Fruit fly (Drosophila melanogaster) whole organism, embryonic: ENCODE data around the gene CG32079.
A peak's percentile ranks its signal among the peaks of the same experiment; 100 is the strongest.

Source experiments
- B-H1 ChIP-seq: fragments of 200-800 bp; sonication (Bioruptor generic); IDR thresholded peaks from 3 replicates; pipeline ENCODE4 v1.3.6; 2022; ENCODE audit warnings: missing biosample characterization, missing genetic modification characterization
- CG11456 ChIP-seq: fragments of 200-800 bp; sonication (Bioruptor generic); IDR thresholded peaks from 3 replicates; pipeline ENCODE4 v1.3.6; 2022; ENCODE audit warnings: missing biosample characterization, missing genetic modification characterization
- CG11560 ChIP-seq: fragments of 200-800 bp; sonication (Bioruptor generic); IDR thresholded peaks from 3 replicates; pipeline ENCODE4 v1.3.6; 2022; ENCODE audit warnings: missing biosample characterization, missing genetic modification characterization
- CG12155 ChIP-seq: fragments of 200-800 bp; sonication (Bioruptor generic); optimal IDR thresholded peaks from 3 replicates; lab custom pipeline; 2016; ENCODE audit warnings: missing biosample characterization, missing genetic modification characterization
- CG13287 ChIP-seq: fragments of 200-800 bp; sonication (Bioruptor generic); IDR thresholded peaks from 2 replicates; pipeline ENCODE4 v1.3.6; 2022; ENCODE audit warnings: missing biosample characterization, missing genetic modification characterization; ENCODE audit not compliant: partially characterized antibody
- CG15479 ChIP-seq: fragments of 200-800 bp; sonication (Bioruptor generic); optimal IDR thresholded peaks from 3 replicates; lab custom pipeline; 2019; ENCODE audit warnings: missing biosample characterization, mild to moderate bottlenecking, missing genetic modification characterization, moderate library complexity
- CG15601 ChIP-seq: fragments of 200-800 bp; sonication (Bioruptor generic); optimal IDR thresholded peaks from 3 replicates; lab custom pipeline; 2019; ENCODE audit warnings: missing biosample characterization, mild to moderate bottlenecking, missing genetic modification characterization, moderate library complexity
- CG17568 ChIP-seq: fragments of 200-800 bp; sonication (Bioruptor generic); optimal IDR thresholded peaks from 2 replicates; lab custom pipeline; 2018; ENCODE audit warnings: missing biosample characterization, mild to moderate bottlenecking, missing genetic modification characterization, moderate library complexity
- CG2712 ChIP-seq: fragments of 200-800 bp; optimal IDR thresholded peaks from 3 replicates; lab custom pipeline; 2019; ENCODE audit warnings: missing biosample characterization, mild to moderate bottlenecking, missing genetic modification characterization, moderate library complexity
- CG34376 ChIP-seq: fragments of 200-800 bp; sonication (Bioruptor generic); optimal IDR thresholded peaks from 2 replicates; lab custom pipeline; 2018; ENCODE audit warnings: missing biosample characterization, mild to moderate bottlenecking, missing genetic modification characterization
- CG6683 ChIP-seq: fragments of 200-800 bp; sonication (Bioruptor generic); optimal IDR thresholded peaks from 2 replicates; lab custom pipeline; 2017; ENCODE audit warnings: missing biosample characterization, mild to moderate bottlenecking, missing genetic modification characterization, missing genetic modification reagents
- CG7271 ChIP-seq: fragments of 200-800 bp; sonication (Bioruptor generic); optimal IDR thresholded peaks from 2 replicates; lab custom pipeline; 2018; ENCODE audit warnings: missing biosample characterization, mild to moderate bottlenecking, missing genetic modification characterization, moderate library complexity
- CG7963 ChIP-seq: fragments of 200-800 bp; sonication (Bioruptor generic); IDR thresholded peaks from 3 replicates; pipeline ENCODE4 v1.3.6; 2022; ENCODE audit warnings: missing biosample characterization, missing genetic modification characterization; ENCODE audit not compliant: partially characterized antibody
- CG8359 ChIP-seq: fragments of 200-800 bp; sonication (Bioruptor generic); optimal IDR thresholded peaks from 2 replicates; lab custom pipeline; 2017; ENCODE audit warnings: missing biosample characterization, mild to moderate bottlenecking, missing genetic modification characterization, borderline replicate concordance
- CG8388 ChIP-seq: fragments of 200-800 bp; sonication (Bioruptor generic); optimal IDR thresholded peaks from 2 replicates; lab custom pipeline; 2019; ENCODE audit warnings: missing biosample characterization, mild to moderate bottlenecking, missing genetic modification characterization, moderate library complexity
- CG8924 ChIP-seq: fragments of 200-800 bp; optimal IDR thresholded peaks from 3 replicates; lab custom pipeline; 2019; ENCODE audit warnings: missing biosample characterization, mild to moderate bottlenecking, missing genetic modification characterization, moderate library complexity
- CG9215 ChIP-seq: fragments of 200-800 bp; sonication (Bioruptor generic); IDR thresholded peaks from 2 replicates; pipeline ENCODE4 v1.3.6; 2022; ENCODE audit warnings: missing biosample characterization, missing genetic modification characterization
- CrebB ChIP-seq: fragments of 200-800 bp; sonication (Bioruptor generic); optimal IDR thresholded peaks from 3 replicates; lab custom pipeline; 2018; ENCODE audit warnings: missing biosample characterization, mild to moderate bottlenecking, missing genetic modification characterization
- Dip2 ChIP-seq: fragments of 200-800 bp; sonication (Bioruptor generic); IDR thresholded peaks from 2 replicates; pipeline ENCODE4 v1.3.6; 2022; ENCODE audit warnings: missing biosample characterization, missing genetic modification characterization
- HLH4C ChIP-seq: fragments of 200-800 bp; sonication (Bioruptor generic); IDR thresholded peaks from 3 replicates; pipeline ENCODE4 v1.3.6; 2022; ENCODE audit warnings: missing biosample characterization, missing genetic modification characterization; ENCODE audit not compliant: partially characterized antibody
- Hey ChIP-seq: fragments of 200-800 bp; sonication (Bioruptor generic); optimal IDR thresholded peaks from 3 replicates; lab custom pipeline; 2018; ENCODE audit warnings: missing biosample characterization, mild to moderate bottlenecking, missing genetic modification characterization
- Meics ChIP-seq: fragments of 200-800 bp; sonication (Bioruptor generic); optimal IDR thresholded peaks from 2 replicates; lab custom pipeline; 2017; ENCODE audit warnings: missing biosample characterization, mild to moderate bottlenecking, missing genetic modification characterization
- Nf-YB ChIP-seq: fragments of 200-800 bp; sonication (Bioruptor generic); optimal IDR thresholded peaks from 3 replicates; lab custom pipeline; 2019; ENCODE audit warnings: missing biosample characterization, mild to moderate bottlenecking, missing genetic modification characterization, moderate library complexity
- Nf-YC ChIP-seq: fragments of 200-800 bp; optimal IDR thresholded peaks from 3 replicates; lab custom pipeline; 2019; ENCODE audit warnings: missing biosample characterization, mild to moderate bottlenecking, missing genetic modification characterization, moderate library complexity
- Pdp1 ChIP-seq, 2 experiments: fragments of 200-800 bp; sonication (Bioruptor generic); optimal IDR thresholded peaks; 3 replicates each; lab custom pipeline; 2016; ENCODE audit warnings: missing biosample characterization in 2 of 2, missing genetic modification characterization in 2 of 2, mild to moderate bottlenecking in 1 of 2, moderate library complexity in 1 of 2
- Poxn ChIP-seq: fragments of 200-800 bp; sonication (Bioruptor generic); IDR thresholded peaks from 2 replicates; pipeline ENCODE4 v1.3.6; 2022; ENCODE audit warnings: missing biosample characterization, missing genetic modification characterization
- Sox102F ChIP-seq: fragments of 200-800 bp; sonication (Bioruptor generic); optimal IDR thresholded peaks from 2 replicates; lab custom pipeline; 2018; ENCODE audit warnings: missing biosample characterization, mild to moderate bottlenecking, missing genetic modification characterization, moderate library complexity
- Stat92E ChIP-seq, 3 experiments: fragments of >200 bp in 2 of 3; fragments of 200-800 bp in 1 of 3; sonication (Bioruptor generic) in 1 of 3; optimal IDR thresholded peaks; 2 replicates each; lab custom pipeline; 2017 to 2019; ENCODE audit warnings: missing biosample characterization in 3 of 3, missing genetic modification characterization in 3 of 3, mild to moderate bottlenecking in 1 of 3, moderate library complexity in 1 of 3
- amos ChIP-seq: fragments of 200-800 bp; sonication (Bioruptor generic); IDR thresholded peaks from 2 replicates; pipeline ENCODE4 v1.3.6; 2022; ENCODE audit warnings: missing biosample characterization, missing genetic modification characterization; ENCODE audit not compliant: partially characterized antibody
- ara ChIP-seq: fragments of 200-800 bp; sonication (Bioruptor generic); IDR thresholded peaks from 2 replicates; pipeline ENCODE4 v1.3.6; 2022; ENCODE audit warnings: missing biosample characterization, missing genetic modification characterization
- ato ChIP-seq: fragments of 200-800 bp; sonication (Bioruptor generic); IDR thresholded peaks from 2 replicates; pipeline ENCODE4 v1.3.6; 2022; ENCODE audit warnings: missing biosample characterization, missing genetic modification characterization; ENCODE audit not compliant: partially characterized antibody
- bbx ChIP-seq: fragments of 200-800 bp; sonication (Bioruptor generic); IDR thresholded peaks from 2 replicates; pipeline ENCODE4 v1.3.6; 2022; ENCODE audit warnings: missing biosample characterization, missing genetic modification characterization; ENCODE audit not compliant: partially characterized antibody
- cwo ChIP-seq: fragments of 200-800 bp; sonication (Bioruptor generic); optimal IDR thresholded peaks from 3 replicates; lab custom pipeline; 2017; ENCODE audit warnings: missing biosample characterization, missing genetic modification characterization, mild to moderate bottlenecking, moderate library complexity, missing genetic modification reagents
- fd3F ChIP-seq: fragments of 200-800 bp; sonication (Bioruptor generic); optimal IDR thresholded peaks from 2 replicates; lab custom pipeline; 2018; ENCODE audit warnings: missing biosample characterization, mild to moderate bottlenecking, missing genetic modification characterization, moderate library complexity
- klu ChIP-seq: fragments of 200-800 bp; sonication (Bioruptor generic); IDR thresholded peaks from 2 replicates; pipeline ENCODE4 v1.3.6; 2022; ENCODE audit warnings: missing biosample characterization, missing genetic modification characterization
- lbe ChIP-seq: fragments of 200-800 bp; sonication (Bioruptor generic); optimal IDR thresholded peaks from 2 replicates; lab custom pipeline; 2016; ENCODE audit warnings: missing biosample characterization, mild to moderate bottlenecking, missing genetic modification characterization
- mam ChIP-seq: fragments of 200-800 bp; sonication (Bioruptor generic); optimal IDR thresholded peaks from 3 replicates; lab custom pipeline; 2016; ENCODE audit warnings: missing biosample characterization, missing genetic modification characterization
- mld ChIP-seq: fragments of 200-800 bp; sonication (Bioruptor generic); IDR thresholded peaks from 3 replicates; pipeline ENCODE4 v1.3.6; 2022; ENCODE audit warnings: missing biosample characterization, missing genetic modification characterization; ENCODE audit not compliant: partially characterized antibody
- org-1 ChIP-seq: fragments of 200-800 bp; sonication (Bioruptor generic); optimal IDR thresholded peaks from 2 replicates; lab custom pipeline; 2017; ENCODE audit warnings: missing biosample characterization, missing genetic modification characterization
- pb ChIP-seq: fragments of 200-800 bp; sonication (Bioruptor generic); optimal IDR thresholded peaks from 3 replicates; lab custom pipeline; 2016; ENCODE audit warnings: missing biosample characterization, missing genetic modification characterization
- pho ChIP-seq: fragments of 200-800 bp; sonication (Bioruptor generic); optimal IDR thresholded peaks from 2 replicates; lab custom pipeline; 2016; ENCODE audit warnings: missing biosample characterization, missing genetic modification characterization
- pita ChIP-seq: fragments of 200-800 bp; sonication (Bioruptor generic); optimal IDR thresholded peaks from 2 replicates; lab custom pipeline; 2017; ENCODE audit warnings: missing biosample characterization, mild to moderate bottlenecking, missing genetic modification characterization
- pum ChIP-seq: fragments of 200-800 bp; sonication (Bioruptor generic); optimal IDR thresholded peaks from 2 replicates; lab custom pipeline; 2016; ENCODE audit warnings: missing biosample characterization, missing genetic modification characterization
- repo ChIP-seq: fragments of 200-800 bp; sonication (Bioruptor generic); optimal IDR thresholded peaks from 2 replicates; lab custom pipeline; 2016; ENCODE audit warnings: missing biosample characterization, missing genetic modification characterization
- seq ChIP-seq: fragments of 200-800 bp; sonication (Bioruptor generic); IDR thresholded peaks from 2 replicates; pipeline ENCODE4 v1.3.6; 2022; ENCODE audit warnings: missing biosample characterization, missing genetic modification characterization
- sug ChIP-seq: fragments of 200-800 bp; optimal IDR thresholded peaks from 2 replicates; lab custom pipeline; 2019; ENCODE audit warnings: missing biosample characterization, mild to moderate bottlenecking, missing genetic modification characterization, moderate library complexity
- tna ChIP-seq: fragments of 200-800 bp; sonication (Bioruptor generic); IDR thresholded peaks from 2 replicates; pipeline ENCODE4 v1.3.6; 2022; ENCODE audit warnings: missing biosample characterization, missing genetic modification characterization; ENCODE audit not compliant: partially characterized antibody
- vnd ChIP-seq: fragments of 200-800 bp; sonication (Bioruptor generic); IDR thresholded peaks from 3 replicates; pipeline ENCODE4 v1.3.6; 2022; ENCODE audit warnings: missing biosample characterization, missing genetic modification characterization; ENCODE audit not compliant: partially characterized antibody

CG32079 gene

dm6 chr3L:11011610-11012202 lies 13.7 kb upstream of the CG32079 start (continued):
- no peak for TF ChIP-seq org-1
- TF ChIP-seq CG12155 (GFP tag; lab: Kevin White, UChicago), result no peak
- TF ChIP-seq CG9215, result no peak
- TF ChIP-seq cwo (GFP tag; lab: Kevin White, UChicago), result no peak
- no peak for TF ChIP-seq CG6683 (GFP tag; lab: Kevin White, UChicago)
- TF ChIP-seq pho (GFP tag; lab: Kevin White, UChicago), result no peak
- TF ChIP-seq CG15601 (tag; lab: Kevin White, UChicago), result no peak
- no peak for TF ChIP-seq CG7271 (tag; lab: Kevin White, UChicago)
- TF ChIP-seq fd3F (GFP tag; lab: Kevin White, UChicago), result no peak
- peak; percentile 40; the same call in 1 of the 2 replicates for TF ChIP-seq amos (GFP tag; lab: Robert Waterston, UW)
- peak; percentile 48; the same call in 1 of the 2 replicates for TF ChIP-seq klu (GFP tag; lab: Robert Waterston, UW)
- no peak for TF ChIP-seq sug
- peak; percentile 58 for TF ChIP-seq tna (GFP tag; lab: Robert Waterston, UW)
- no peak for TF ChIP-seq Hey
- no peak for TF ChIP-seq lbe (GFP tag; lab: Kevin White, UChicago)
- TF ChIP-seq CG15479 (GFP tag; lab: Kevin White, UChicago), result no peak
- 0 out of 2 replicates have a peak, but pooled peaks have one; percentile 35 for TF ChIP-seq seq
- TF ChIP-seq Nf-YC (tag; lab: Kevin White, UChicago), result no peak
- TF ChIP-seq CG7963 (GFP tag; lab: Robert Waterston, UW), result peak; percentile 80; the same call in 2 of the 3 replicates
- peak; percentile 80 for TF ChIP-seq mld (GFP tag; lab: Robert Waterston, UW)
- TF ChIP-seq Poxn, result no peak
- no peak for TF ChIP-seq CG8388 (GFP tag; lab: Kevin White, UChicago)
- no peak for TF ChIP-seq CG11560 (tag; lab: Robert Waterston, UW)
- no peak for TF ChIP-seq mam (GFP tag; lab: Kevin White, UChicago)
- TF ChIP-seq CG17568, result no peak
- no peak for TF ChIP-seq CG11456 (GFP tag; lab: Robert Waterston, UW)
- TF ChIP-seq pita (GFP tag; lab: Kevin White, UChicago), result no peak
- no peak for TF ChIP-seq pum (GFP tag; lab: Kevin White, UChicago)
- no peak for TF ChIP-seq Dip2 (GFP tag; lab: Robert Waterston, UW)
- peak; percentile 53; the same call in 2 of the 3 replicates for TF ChIP-seq HLH4C
- no peak for TF ChIP-seq Nf-YB (GFP tag; lab: Kevin White, UChicago)
- no peak for TF ChIP-seq CG13287 (GFP tag; lab: Robert Waterston, UW)
- TF ChIP-seq CG2712 (tag; lab: Kevin White, UChicago), result no peak
- no peak for TF ChIP-seq pb
- no peak for TF ChIP-seq CG34376 (GFP tag; lab: Kevin White, UChicago)
- no peak for TF ChIP-seq Meics (GFP tag; lab: Kevin White, UChicago)
- TF ChIP-seq Stat92E (GFP tag; optimal IDR thresholded peaks at IDR 0.05; lab: Kevin White, UChicago), result no peak
- TF ChIP-seq CG8359 (GFP tag; lab: Kevin White, UChicago), result no peak
- TF ChIP-seq repo (GFP tag; lab: Kevin White, UChicago), result no peak
- peak; percentile 94 for TF ChIP-seq bbx (GFP tag; lab: Robert Waterston, UW)
- peak; percentile 30; the same call in 1 of the 3 replicates for TF ChIP-seq vnd (GFP tag; lab: Robert Waterston, UW)
- no peak for TF ChIP-seq B-H1
- TF ChIP-seq CG8924 (tag; lab: Kevin White, UChicago), result no peak
- TF ChIP-seq Sox102F (GFP tag; lab: Kevin White, UChicago), result no peak
- TF ChIP-seq CrebB (tag; lab: Kevin White, UChicago), result no peak
- TF ChIP-seq ara (GFP tag; lab: Robert Waterston, UW), result no peak
- TF ChIP-seq ato, result peak; percentile 69
- TF ChIP-seq Pdp1 (GFP tag; optimal IDR thresholded peaks at IDR 0.05; lab: Kevin White, UChicago), result no peak
